Worm (Caenorhabditis elegans): ENCODE data around the gene cyp-14A2.

The cyp-14A2 gene

ce11 chrX:13246668-13247358, 22.7 kb downstream of the cyp-14A2 start:
- TF ChIP-seq fkh-10 (GFP tag; optimal IDR thresholded peaks at IDR 0.05) (no peak), fos-1 (tag; optimal IDR thresholded peaks at IDR 0.05) (no peak), mdl-1 (tag; optimal IDR thresholded peaks at IDR 0.05) (no peak), hmg-11 (tag; optimal IDR thresholded peaks at IDR 0.05) (no peak), ceh-82 (tag; optimal IDR thresholded peaks at IDR 0.05) (no peak), unc-62 (GFP tag; optimal IDR thresholded peaks at IDR 0.05) (no peak), nhr-43 (tag; optimal IDR thresholded peaks at IDR 0.05; ENCODE audit: poor library complexity, severe bottlenecking) (no peak), lsy-12 (tag; optimal IDR thresholded peaks at IDR 0.05) (no peak), mml-1 (tag; optimal IDR thresholded peaks at IDR 0.05) (no peak), nhr-11 (tag; optimal IDR thresholded peaks at IDR 0.05) (no peak), nhr-23 (tag; optimal IDR thresholded peaks at IDR 0.05) (peak; percentile 12), ztf-4 (tag; optimal IDR thresholded peaks at IDR 0.05) (no peak), pha-4 (tag; optimal IDR thresholded peaks at IDR 0.05) (peak; percentile 2), nfya-1 (tag; optimal IDR thresholded peaks at IDR 0.05; ENCODE audit: insufficient read depth) (no peak), tbx-2 (tag; optimal IDR thresholded peaks at IDR 0.05) (no peak), elt-2 (tag; optimal IDR thresholded peaks at IDR 0.05) (peak; percentile 2), nhr-77 (tag; optimal IDR thresholded peaks at IDR 0.05) (no peak), pqm-1 (tag; optimal IDR thresholded peaks at IDR 0.05) (peak; percentile 28)

- TF ChIP-seq nhr-12 (tag; optimal IDR thresholded peaks at IDR 0.05) (no peak), ceh-28 (tag; optimal IDR thresholded peaks at IDR 0.05) (peak; percentile 38), lsy-12 (tag; optimal IDR thresholded peaks at IDR 0.05) (no peak), snpc-4 (tag; optimal IDR thresholded peaks at IDR 0.05) (no peak), nhr-237 (tag; optimal IDR thresholded peaks at IDR 0.05) (no peak), lin-15B (tag; optimal IDR thresholded peaks at IDR 0.05) (no peak), nhr-43 (tag; optimal IDR thresholded peaks at IDR 0.05; ENCODE audit: poor library complexity, severe bottlenecking) (no peak), fos-1 (tag; optimal IDR thresholded peaks at IDR 0.05) (no peak)
These were observed 24.4 kb downstream of the cyp-14A2 start, which contains the start of gene hpl-1 for ce11 chrX:13245090-13245489. TSS of gene hpl-1 (plus strand) at chrX:13245390.

- TF ChIP-seq pha-4 (tag; optimal IDR thresholded peaks at IDR 0.05), result no peak
- no peak for TF ChIP-seq fos-1 (tag; optimal IDR thresholded peaks at IDR 0.05)
- no peak for TF ChIP-seq ceh-9 (tag; optimal IDR thresholded peaks at IDR 0.05)
- TF ChIP-seq lin-15B (tag; optimal IDR thresholded peaks at IDR 0.05), result no peak
These were observed 27.3 kb downstream of the cyp-14A2 start, which contains the start of gene K08H2.5 for ce11 chrX:13242231-13242630. TSS of gene K08H2.5 (minus strand) at chrX:13242331.

ce11 chrX:13238197-13238596, 31.3 kb downstream of the cyp-14A2 start, which contains the start of gene K08H2.4:
TSS of gene K08H2.4 (plus strand) at chrX:13238497.
- TF ChIP-seq lin-39 (tag; optimal IDR thresholded peaks at IDR 0.05) (no peak), nhr-43 (tag; optimal IDR thresholded peaks at IDR 0.05; ENCODE audit: poor library complexity, severe bottlenecking) (no peak), elt-3 (tag; optimal IDR thresholded peaks at IDR 0.05) (no peak), nhr-12 (tag; optimal IDR thresholded peaks at IDR 0.05) (no peak)

- no peak for TF ChIP-seq unc-62 (GFP tag; optimal IDR thresholded peaks at IDR 0.05)
- TF ChIP-seq ZK546.5 (tag; optimal IDR thresholded peaks at IDR 0.05), result no peak
- no peak for TF ChIP-seq elt-3 (tag; optimal IDR thresholded peaks at IDR 0.05)
- TF ChIP-seq nhr-43 (tag; optimal IDR thresholded peaks at IDR 0.05; ENCODE audit: poor library complexity, severe bottlenecking), result no peak
- TF ChIP-seq lin-15B (tag; optimal IDR thresholded peaks at IDR 0.05), result peak; percentile 22
- no peak for TF ChIP-seq snpc-4 (tag; optimal IDR thresholded peaks at IDR 0.05)
- no peak for TF ChIP-seq jun-1 (tag; optimal IDR thresholded peaks at IDR 0.05)
These were observed 32.4 kb downstream of the cyp-14A2 start, which contains the start of gene K08H2.3 for ce11 chrX:13237102-13237501. TSS of gene K08H2.3 (plus strand) at chrX:13237402.

- TF ChIP-seq egl-5 (tag; optimal IDR thresholded peaks at IDR 0.05) (no peak), nhr-25 (tag; optimal IDR thresholded peaks at IDR 0.05) (no peak), nhr-77 (tag; optimal IDR thresholded peaks at IDR 0.05) (no peak), jun-1 (tag; optimal IDR thresholded peaks at IDR 0.05) (no peak), ceh-9 (tag; optimal IDR thresholded peaks at IDR 0.05) (no peak), ama-1 (optimal IDR thresholded peaks at IDR 0.05) (no peak)
These were observed 34.6 kb downstream of the cyp-14A2 start, which contains the start of gene K08H2.2 for ce11 chrX:13234879-13235278. TSS of gene K08H2.2 (minus strand) at chrX:13234979.

Data from whole organism, L3 larva.